Fruit fly (Drosophila melanogaster) whole organism, embryonic: ENCODE measurements around the gene CG11997.

Source experiments
- B-H1 ChIP-seq: fragments of 200-800 bp; sonication (Bioruptor generic); IDR thresholded peaks from 3 replicates; pipeline ENCODE4 v1.3.6; 2022; ENCODE audit warnings: missing biosample characterization, missing genetic modification characterization
- CG17186 ChIP-seq: fragments of 200-800 bp; sonication (Bioruptor generic); optimal IDR thresholded peaks from 3 replicates; lab custom pipeline; 2017; ENCODE audit warnings: missing biosample characterization, missing genetic modification reagents, missing genetic modification characterization
- CG18011 ChIP-seq: fragments of 200-800 bp; sonication (Bioruptor generic); optimal IDR thresholded peaks from 2 replicates; lab custom pipeline; 2017; ENCODE audit warnings: missing biosample characterization, missing genetic modification characterization, mild to moderate bottlenecking, moderate library complexity, missing genotype
- CG18262 ChIP-seq: fragments of 200-800 bp; optimal IDR thresholded peaks from 3 replicates; lab custom pipeline; 2019; ENCODE audit warnings: missing biosample characterization, mild to moderate bottlenecking, missing genetic modification characterization, moderate library complexity
- CG32772 ChIP-seq: fragments of 200-800 bp; sonication (Bioruptor generic); IDR thresholded peaks from 2 replicates; pipeline ENCODE4 v1.3.6; 2022; ENCODE audit warnings: missing biosample characterization, missing genetic modification characterization
- CG6272 ChIP-seq: fragments of 200-800 bp; sonication (Bioruptor generic); IDR thresholded peaks from 2 replicates; pipeline ENCODE4 v1.3.6; 2022; ENCODE audit warnings: missing biosample characterization, missing genetic modification characterization
- Dbx ChIP-seq: fragments of 200-800 bp; sonication (Bioruptor generic); IDR thresholded peaks from 3 replicates; pipeline ENCODE4 v1.3.6; 2022; ENCODE audit warnings: missing biosample characterization, missing genetic modification characterization
- Drgx ChIP-seq: fragments of 200-800 bp; sonication (Bioruptor generic); IDR thresholded peaks from 2 replicates; pipeline ENCODE4 v1.3.6; 2022; ENCODE audit warnings: missing biosample characterization, missing genetic modification characterization
- Elba2 ChIP-seq: fragments of 200-800 bp; sonication (Bioruptor generic); optimal IDR thresholded peaks from 3 replicates; lab custom pipeline; 2016; ENCODE audit warnings: missing biosample characterization, missing genetic modification characterization
- Ets65A ChIP-seq: fragments of 200-800 bp; sonication (Bioruptor generic); peaks from one replicate; lab custom pipeline; 2016; ENCODE audit warnings: missing biosample characterization, missing genetic modification characterization
- Rx ChIP-seq: fragments of 200-800 bp; sonication (Bioruptor generic); IDR thresholded peaks from 2 replicates; pipeline ENCODE4 v1.3.6; 2022; ENCODE audit warnings: missing biosample characterization, missing genetic modification characterization
- bsh ChIP-seq, 2 experiments: fragments of 200-800 bp; sonication (Bioruptor generic); optimal IDR thresholded peaks; 2 replicates each; lab custom pipeline; 2017 to 2018; ENCODE audit warnings: mild to moderate bottlenecking in 2 of 2, missing biosample characterization in 2 of 2, missing genetic modification characterization in 2 of 2, moderate library complexity in 1 of 2
- ken ChIP-seq: fragments of 200-800 bp; sonication (Bioruptor generic); IDR thresholded peaks from 3 replicates; pipeline ENCODE4 v1.3.6; 2022; ENCODE audit warnings: missing biosample characterization, missing genetic modification characterization
- pita ChIP-seq: fragments of 200-800 bp; sonication (Bioruptor generic); optimal IDR thresholded peaks from 2 replicates; lab custom pipeline; 2017; ENCODE audit warnings: missing biosample characterization, mild to moderate bottlenecking, missing genetic modification characterization

CG11997 gene

dm6 chr3R:9227330-9227729 lies 50.0 kb downstream of the CG11997 start (continued):
- peak; percentile 28 to 54 for TF ChIP-seq bsh (GFP tag; optimal IDR thresholded peaks at IDR 0.05; lab: Kevin White, UChicago)
- TF ChIP-seq CG6272 (GFP tag; lab: Robert Waterston, UW): peak; percentile 73
- TF ChIP-seq CG18262 (tag; lab: Kevin White, UChicago): peak; percentile 68
- peak; percentile 17 for TF ChIP-seq CG18011 (GFP tag; lab: Kevin White, UChicago)
- TF ChIP-seq Dbx: peak; percentile 81
- TF ChIP-seq CG17186: no peak
- TF ChIP-seq, all 482 proteins: peak for 238

dm6 chr3R:9227944-9228343 lies 50.6 kb downstream of the CG11997 start:
- TF ChIP-seq Ets65A (GFP tag; lab: Kevin White, UChicago): peak; percentile 22
- peak; percentile 73 for TF ChIP-seq Elba2 (GFP tag; lab: Kevin White, UChicago)
- no peak for TF ChIP-seq CG32772
- peak; percentile 60 for TF ChIP-seq Drgx (GFP tag; lab: Robert Waterston, UW)
- TF ChIP-seq B-H1: no peak
- no peak for TF ChIP-seq pita (GFP tag; lab: Kevin White, UChicago)
- TF ChIP-seq Rx (GFP tag; lab: Robert Waterston, UW): no peak
- no peak for TF ChIP-seq ken (GFP tag; lab: Robert Waterston, UW)
